Worm (Caenorhabditis elegans): ENCODE data around the gene fbxb-20.

DNA sequence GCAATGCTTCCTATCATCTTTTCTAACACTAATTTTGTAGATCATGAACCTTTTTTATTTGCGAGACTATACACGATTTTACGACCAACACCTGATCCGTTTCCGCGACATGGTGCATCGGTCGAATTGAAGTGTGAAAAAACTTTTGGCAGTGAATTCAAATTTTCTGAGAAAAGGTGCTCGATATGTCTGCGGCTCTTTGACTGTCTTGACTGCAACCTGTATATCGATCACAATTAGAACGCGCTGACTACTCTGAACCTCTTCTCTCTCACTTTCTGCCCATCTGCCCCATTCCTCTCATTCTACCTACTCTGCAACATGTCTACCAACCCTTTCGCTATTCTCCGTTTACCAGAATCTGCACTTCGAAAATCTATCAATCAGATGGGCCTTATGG lies 31.8 kb upstream of the fbxb-20 start, which contains the start of gene fbxb-26:
- TF ChIP-seq ceh-82 (tag; optimal IDR thresholded peaks at IDR 0.05) (no peak), zag-1 (tag; optimal IDR thresholded peaks at IDR 0.05) (no peak), nhr-43 (tag; optimal IDR thresholded peaks at IDR 0.05; ENCODE audit: poor library complexity, severe bottlenecking) (no peak), ztf-4 (tag; optimal IDR thresholded peaks at IDR 0.05) (no peak), mdl-1 (tag; optimal IDR thresholded peaks at IDR 0.05) (no peak), elt-3 (tag; optimal IDR thresholded peaks at IDR 0.05) (no peak), ZK546.5 (tag; optimal IDR thresholded peaks at IDR 0.05) (no peak), snpc-4 (tag; optimal IDR thresholded peaks at IDR 0.05) (no peak)

Measured in whole organism, L3 larva.